Fruit fly (Drosophila melanogaster) whole organism, embryonic: ENCODE data around the gene CG15742.

Source experiments
- Adf1 ChIP-seq: fragments of 200-800 bp; sonication (Bioruptor generic); IDR thresholded peaks from 2 replicates; pipeline ENCODE4 v1.3.6; 2022; ENCODE audit warnings: missing biosample characterization, missing genetic modification characterization
- Bgb ChIP-seq: fragments of 200-800 bp; sonication (Bioruptor generic); IDR thresholded peaks from 2 replicates; pipeline ENCODE4 v1.3.6; 2022; ENCODE audit warnings: missing biosample characterization, missing genetic modification characterization; ENCODE audit not compliant: partially characterized antibody
- CG10321 ChIP-seq: fragments of 200-800 bp; sonication (Bioruptor generic); IDR thresholded peaks from 2 replicates; pipeline ENCODE4 v1.3.6; 2022; ENCODE audit warnings: missing biosample characterization, missing genetic modification characterization
- CG10654 ChIP-seq: fragments of 200-800 bp; sonication (Bioruptor generic); optimal IDR thresholded peaks from 2 replicates; lab custom pipeline; 2016; ENCODE audit warnings: missing biosample characterization, missing genetic modification characterization
- CG12219 ChIP-seq: fragments of 200-800 bp; sonication (Bioruptor generic); optimal IDR thresholded peaks from 3 replicates; lab custom pipeline; 2018; ENCODE audit warnings: missing biosample characterization, mild to moderate bottlenecking, missing genetic modification characterization
- CG12391 ChIP-seq: fragments of 200-800 bp; sonication (Bioruptor generic); optimal IDR thresholded peaks from 3 replicates; lab custom pipeline; 2018; ENCODE audit warnings: missing biosample characterization, mild to moderate bottlenecking, missing genetic modification characterization, moderate library complexity
- CG12942 ChIP-seq: fragments of 200-800 bp; sonication (Bioruptor generic); optimal IDR thresholded peaks from 3 replicates; lab custom pipeline; 2016; ENCODE audit warnings: missing biosample characterization, missing genetic modification characterization
- CG13624 ChIP-seq: fragments of 200-800 bp; sonication (Bioruptor generic); optimal IDR thresholded peaks from 2 replicates; lab custom pipeline; 2016; ENCODE audit warnings: missing biosample characterization, missing genetic modification characterization
- CG14860 ChIP-seq: fragments of 200-800 bp; sonication (Bioruptor generic); IDR thresholded peaks from 3 replicates; pipeline ENCODE4 v1.3.6; 2022; ENCODE audit warnings: missing biosample characterization, missing genetic modification characterization; ENCODE audit not compliant: partially characterized antibody
- CG15011 ChIP-seq: fragments of 200-800 bp; sonication (Bioruptor generic); optimal IDR thresholded peaks from 3 replicates; lab custom pipeline; 2018; ENCODE audit warnings: missing biosample characterization, mild to moderate bottlenecking, missing genetic modification characterization
- CG15269 ChIP-seq: fragments of 200-800 bp; sonication (Bioruptor generic); optimal IDR thresholded peaks from 2 replicates; lab custom pipeline; 2018; ENCODE audit warnings: missing biosample characterization, mild to moderate bottlenecking, missing genetic modification characterization, moderate library complexity
- CG15514 ChIP-seq: fragments of 200-800 bp; sonication (Bioruptor generic); optimal IDR thresholded peaks from 3 replicates; lab custom pipeline; 2017; ENCODE audit warnings: missing biosample characterization, missing genetic modification characterization, mild to moderate bottlenecking, moderate library complexity, missing genetic modification reagents
- CG17361 ChIP-seq: fragments of 200-800 bp; sonication (Bioruptor generic); IDR thresholded peaks from 3 replicates; pipeline ENCODE4 v1.3.6; 2022; ENCODE audit warnings: missing biosample characterization, missing genetic modification characterization
- CG2199 ChIP-seq: fragments of 200-800 bp; sonication (Bioruptor generic); IDR thresholded peaks from 3 replicates; pipeline ENCODE4 v1.3.6; 2022; ENCODE audit warnings: missing biosample characterization, missing genetic modification characterization
- CG32767 ChIP-seq: fragments of 200-800 bp; sonication (Bioruptor generic); IDR thresholded peaks from 2 replicates; pipeline ENCODE4 v1.3.6; 2022; ENCODE audit warnings: missing biosample characterization, missing genetic modification characterization
- CG34422 ChIP-seq: fragments of 200-800 bp; sonication (Bioruptor generic); IDR thresholded peaks from 3 replicates; pipeline ENCODE4 v1.3.6; 2022; ENCODE audit warnings: missing biosample characterization, missing genetic modification characterization
- CG42726 ChIP-seq: fragments of 200-800 bp; sonication (Bioruptor generic); IDR thresholded peaks from 2 replicates; pipeline ENCODE4 v1.3.6; 2022; ENCODE audit warnings: missing biosample characterization, missing genetic modification characterization; ENCODE audit not compliant: partially characterized antibody
- CG6854 ChIP-seq: fragments of 200-800 bp; sonication (Bioruptor generic); optimal IDR thresholded peaks from 3 replicates; lab custom pipeline; 2017; ENCODE audit warnings: missing biosample characterization, mild to moderate bottlenecking, missing genetic modification characterization
- CG7987 ChIP-seq: fragments of 200-800 bp; sonication (Bioruptor generic); optimal IDR thresholded peaks from 2 replicates; lab custom pipeline; 2018; ENCODE audit warnings: missing biosample characterization, mild to moderate bottlenecking, missing genetic modification characterization, moderate library complexity
- CG8388 ChIP-seq: fragments of 200-800 bp; sonication (Bioruptor generic); optimal IDR thresholded peaks from 2 replicates; lab custom pipeline; 2019; ENCODE audit warnings: missing biosample characterization, mild to moderate bottlenecking, missing genetic modification characterization, moderate library complexity
- Camta ChIP-seq: fragments of 200-800 bp; sonication (Bioruptor generic); optimal IDR thresholded peaks from 2 replicates; lab custom pipeline; 2016; ENCODE audit warnings: missing biosample characterization, missing genetic modification characterization
- D19A ChIP-seq: fragments of 200-800 bp; optimal IDR thresholded peaks from 3 replicates; lab custom pipeline; 2019; ENCODE audit warnings: missing biosample characterization, mild to moderate bottlenecking, missing genetic modification characterization, moderate library complexity
- Dp ChIP-seq: fragments of 200-800 bp; sonication (Bioruptor generic); optimal IDR thresholded peaks from 2 replicates; lab custom pipeline; 2018; ENCODE audit warnings: missing biosample characterization, mild to moderate bottlenecking, missing genetic modification characterization, moderate library complexity
- ERR ChIP-seq: fragments of 200-800 bp; sonication (Bioruptor generic); optimal IDR thresholded peaks from 2 replicates; lab custom pipeline; 2016; ENCODE audit warnings: missing biosample characterization, missing genetic modification characterization
- GATAe ChIP-seq: fragments of 200-800 bp; sonication (Bioruptor generic); conservative IDR thresholded peaks from 2 replicates; pipeline ENCODE4 v1.3.6; 2022; ENCODE audit warnings: missing biosample characterization, missing genetic modification characterization
- Hsf ChIP-seq: fragments of 200-800 bp; sonication (Bioruptor generic); optimal IDR thresholded peaks from 3 replicates; lab custom pipeline; 2016; ENCODE audit warnings: missing biosample characterization, missing genetic modification characterization
- Mrtf ChIP-seq: fragments of 200-800 bp; sonication (Bioruptor generic); IDR thresholded peaks from 3 replicates; pipeline ENCODE4 v1.3.6; 2022; ENCODE audit warnings: missing biosample characterization, missing genetic modification characterization
- NC2α ChIP-seq: fragments of 200-800 bp; sonication (Bioruptor generic); optimal IDR thresholded peaks from 2 replicates; lab custom pipeline; 2016; ENCODE audit warnings: missing biosample characterization, missing genetic modification characterization
- PHDP ChIP-seq: fragments of 200-800 bp; sonication (Bioruptor generic); optimal IDR thresholded peaks from 3 replicates; lab custom pipeline; 2018; ENCODE audit warnings: missing biosample characterization, mild to moderate bottlenecking, missing genetic modification characterization, moderate library complexity
- Ptx1 ChIP-seq: fragments of 200-800 bp; sonication (Bioruptor generic); IDR thresholded peaks from 2 replicates; pipeline ENCODE4 v1.3.6; 2022; ENCODE audit warnings: missing biosample characterization, missing genetic modification characterization
- Six4 ChIP-seq: fragments of 200-800 bp; sonication (Bioruptor generic); optimal IDR thresholded peaks from 2 replicates; lab custom pipeline; 2016; ENCODE audit warnings: missing biosample characterization, missing genetic modification characterization
- ap ChIP-seq: fragments of 200-800 bp; sonication (Bioruptor generic); IDR thresholded peaks from 2 replicates; pipeline ENCODE4 v1.3.6; 2022; ENCODE audit warnings: missing biosample characterization, missing genetic modification characterization
- btn ChIP-seq: fragments of 200-800 bp; sonication (Bioruptor generic); optimal IDR thresholded peaks from 2 replicates; lab custom pipeline; 2016; ENCODE audit warnings: missing biosample characterization, missing genetic modification characterization
- chn ChIP-seq: fragments of 200-800 bp; sonication (Bioruptor generic); optimal IDR thresholded peaks from 2 replicates; lab custom pipeline; 2016; ENCODE audit warnings: missing biosample characterization, missing genetic modification characterization
- crol ChIP-seq: fragments of 200-800 bp; sonication (Bioruptor generic); IDR thresholded peaks from 2 replicates; pipeline ENCODE4 v1.3.6; 2022; ENCODE audit warnings: missing biosample characterization, missing genetic modification characterization
- dimm ChIP-seq: fragments of 200-800 bp; sonication (Bioruptor generic); IDR thresholded peaks from 2 replicates; pipeline ENCODE4 v1.3.6; 2022; ENCODE audit warnings: missing biosample characterization, missing genetic modification characterization
- en ChIP-seq: fragments of 200-800 bp; sonication (Bioruptor generic); optimal IDR thresholded peaks from 2 replicates; lab custom pipeline; 2016; ENCODE audit warnings: missing biosample characterization, missing genetic modification characterization
- h ChIP-seq: fragments of >200 bp; optimal IDR thresholded peaks from 2 replicates; lab custom pipeline; 2017
- kay ChIP-seq: fragments of 200-800 bp; sonication (Bioruptor generic); optimal IDR thresholded peaks from 2 replicates; lab custom pipeline; 2016; ENCODE audit warnings: missing biosample characterization, missing genetic modification characterization
- nmo ChIP-seq: fragments of 200-800 bp; sonication (Bioruptor generic); optimal IDR thresholded peaks from 2 replicates; lab custom pipeline; 2018; ENCODE audit warnings: missing biosample characterization, mild to moderate bottlenecking, missing genetic modification characterization, moderate library complexity
- p53 ChIP-seq: fragments of 200-800 bp; sonication (Bioruptor generic); optimal IDR thresholded peaks from 2 replicates; lab custom pipeline; 2016; ENCODE audit warnings: missing biosample characterization, missing genetic modification characterization
- pb ChIP-seq: fragments of 200-800 bp; sonication (Bioruptor generic); optimal IDR thresholded peaks from 3 replicates; lab custom pipeline; 2016; ENCODE audit warnings: missing biosample characterization, missing genetic modification characterization
- pfk ChIP-seq: fragments of 200-800 bp; sonication (Bioruptor generic); optimal IDR thresholded peaks from 2 replicates; lab custom pipeline; 2018; ENCODE audit warnings: missing biosample characterization, mild to moderate bottlenecking, missing genetic modification characterization, moderate library complexity
- salm ChIP-seq: fragments of 200-800 bp; sonication (Bioruptor generic); optimal IDR thresholded peaks from 2 replicates; lab custom pipeline; 2018; ENCODE audit warnings: missing biosample characterization, mild to moderate bottlenecking, missing genetic modification characterization
- seq ChIP-seq: fragments of 200-800 bp; sonication (Bioruptor generic); IDR thresholded peaks from 2 replicates; pipeline ENCODE4 v1.3.6; 2022; ENCODE audit warnings: missing biosample characterization, missing genetic modification characterization
- slbo ChIP-seq: fragments of 200-800 bp; sonication (Bioruptor generic); IDR thresholded peaks from 2 replicates; pipeline ENCODE4 v1.3.6; 2022; ENCODE audit warnings: missing biosample characterization, missing genetic modification characterization
- sqz ChIP-seq: fragments of 200-800 bp; sonication (Bioruptor generic); optimal IDR thresholded peaks from 3 replicates; lab custom pipeline; 2018; ENCODE audit warnings: missing biosample characterization, mild to moderate bottlenecking, missing genetic modification characterization
- toy ChIP-seq: fragments of 200-800 bp; sonication (Bioruptor generic); IDR thresholded peaks from 2 replicates; pipeline ENCODE4 v1.3.6; 2022; ENCODE audit warnings: missing biosample characterization, missing genetic modification characterization
- wor ChIP-seq: fragments of 200-800 bp; sonication (Bioruptor generic); IDR thresholded peaks from 2 replicates; pipeline ENCODE4 v1.3.6; 2022; ENCODE audit warnings: missing biosample characterization, missing genetic modification characterization
- zen2 ChIP-seq: fragments of 200-800 bp; sonication (Bioruptor generic); IDR thresholded peaks from 3 replicates; pipeline ENCODE4 v1.3.6; 2022; ENCODE audit warnings: missing biosample characterization, missing genetic modification characterization; ENCODE audit not compliant: partially characterized antibody

Gene CG15742

dm6 chrX:13232406-13233195, 25.7 kb downstream of the CG15742 start (continued):
- TF ChIP-seq PHDP (tag; lab: Kevin White, UChicago) (peak; percentile 62), CG12942 (GFP tag; lab: Kevin White, UChicago) (peak; percentile 47), CG8388 (GFP tag; lab: Kevin White, UChicago) (peak; percentile 49), sqz (GFP tag; lab: Kevin White, UChicago) (no peak), CG10654 (GFP tag; lab: Kevin White, UChicago) (peak; percentile 51), CG42726 (GFP tag; lab: Robert Waterston, UW) (no peak), pfk (no peak), Camta (GFP tag; lab: Kevin White, UChicago) (peak; percentile 66), nmo (GFP tag; lab: Kevin White, UChicago) (peak; percentile 49), D19A (tag; lab: Kevin White, UChicago) (peak; percentile 62), slbo (GFP tag; lab: Robert Waterston, UW) (peak; percentile 78), btn (peak; percentile 5), Bgb (no peak), CG15514 (GFP tag; lab: Kevin White, UChicago) (peak; percentile 55), CG2199 (GFP tag; lab: Robert Waterston, UW) (peak; percentile 65; the same call in 2 of the 3 replicates), GATAe (no peak; the same call in 1 of the 2 replicates), pb (GFP tag; lab: Kevin White, UChicago) (peak; percentile 56), Dp (GFP tag; lab: Kevin White, UChicago) (no peak), wor (peak; percentile 28; the same call in 1 of the 2 replicates), CG7987 (GFP tag; lab: Kevin White, UChicago) (no peak), Adf1 (GFP tag; lab: Robert Waterston, UW) (no peak), CG14860 (GFP tag; lab: Robert Waterston, UW) (no peak), dimm (GFP tag; lab: Robert Waterston, UW) (peak; percentile 74), CG12391 (peak; percentile 67), CG10321 (GFP tag; lab: Robert Waterston, UW) (peak; percentile 34; the same call in 1 of the 2 replicates), CG15011 (GFP tag; lab: Kevin White, UChicago) (peak; percentile 52), CG17361 (GFP tag; lab: Robert Waterston, UW) (peak; percentile 88), CG34422 (peak; percentile 77), NC2α (no peak), p53 (GFP tag; lab: Kevin White, UChicago) (peak; percentile 42), Six4 (GFP tag; lab: Kevin White, UChicago) (peak; percentile 39), salm (tag; lab: Kevin White, UChicago) (peak; percentile 44), seq (GFP tag; lab: Robert Waterston, UW) (peak; percentile 68), en (GFP tag; lab: Kevin White, UChicago) (peak; percentile 22), CG32767 (GFP tag; lab: Robert Waterston, UW) (peak; percentile 69; the same call in 1 of the 2 replicates), toy (GFP tag; lab: Robert Waterston, UW) (0 out of 2 replicates have a peak, but pooled peaks have one; percentile 32), Hsf (peak; percentile 55), kay (peak; percentile 8), CG13624 (GFP tag; lab: Kevin White, UChicago) (peak; percentile 55), CG15269 (tag; lab: Kevin White, UChicago) (peak; percentile 80), CG12219 (GFP tag; lab: Kevin White, UChicago) (peak; percentile 65), chn (GFP tag; lab: Kevin White, UChicago) (peak; percentile 44), ap (peak; percentile 84), crol (GFP tag; lab: Robert Waterston, UW) (peak; percentile 49; the same call in 1 of the 2 replicates), zen2 (no peak), Mrtf (GFP tag; lab: Robert Waterston, UW) (peak; percentile 79), CG6854 (GFP tag; lab: Kevin White, UChicago) (peak; percentile 19), h (lab: Kevin White, UChicago) (no peak), ERR (peak; percentile 2), Ptx1 (GFP tag; lab: Robert Waterston, UW) (peak; percentile 86)
